Worm (Caenorhabditis elegans) whole organism, young adult: Measurements from ENCODE around the gene C49C3.21.

Experiments
- B0261.1 ChIP-seq: sonication (generic microtip); optimal IDR thresholded peaks from 2 replicates; lab custom pipeline; 2016; ENCODE audit warnings: mild to moderate bottlenecking, missing genetic modification characterization, moderate library complexity, missing compliant biosample characterization
- C17E4.6 ChIP-seq: fragments of 200-800 bp; sonication (Bioruptor generic); IDR thresholded peaks from 2 replicates; pipeline ENCODE4 v1.3.6; 2022; ENCODE audit warnings: missing genetic modification reagents, missing genetic modification characterization, missing compliant biosample characterization
- F49E8.2 ChIP-seq: sonication (generic microtip); optimal IDR thresholded peaks from 3 replicates; lab custom pipeline; 2017; ENCODE audit warnings: missing genetic modification characterization, mild to moderate bottlenecking, missing compliant biosample characterization, antibody characterized with exemption, moderate library complexity; ENCODE audit not compliant: insufficient read depth
- T26A5.8 ChIP-seq: sonication (generic microtip); optimal IDR thresholded peaks from 2 replicates; lab custom pipeline; 2016; ENCODE audit warnings: missing genetic modification characterization, missing compliant biosample characterization
- Y67H2A.10 ChIP-seq: fragments of 200-800 bp; sonication (Bioruptor generic); conservative IDR thresholded peaks from 2 replicates; pipeline ENCODE4 v1.3.6; 2022; ENCODE audit warnings: missing genetic modification reagents, missing genetic modification characterization, missing compliant biosample characterization
- akir-1 ChIP-seq: fragments of 200-800 bp; sonication (Bioruptor generic); optimal IDR thresholded peaks from 2 replicates; lab custom pipeline; 2018; ENCODE audit warnings: mild to moderate bottlenecking, missing genetic modification characterization, moderate library complexity, missing compliant biosample characterization
- ama-1 ChIP-seq, 3 experiments: fragments of 150-350 bp in 1 of 3; sonication (generic microtip) in 2 of 3; optimal IDR thresholded peaks; 2 replicates each; lab custom pipeline; 2014 to 2018; ENCODE audit warnings: missing biosample characterization in 2 of 3, missing genetic modification characterization in 2 of 3, missing genetic modification reagents in 2 of 3
- ceh-27 ChIP-seq: fragments of 200-800 bp; sonication (Bioruptor generic); optimal IDR thresholded peaks from 2 replicates; lab custom pipeline; 2018; ENCODE audit warnings: mild to moderate bottlenecking, missing genetic modification characterization, moderate library complexity, missing compliant biosample characterization
- madf-10 ChIP-seq: sonication (generic microtip); optimal IDR thresholded peaks from 2 replicates; lab custom pipeline; 2016; ENCODE audit warnings: mild to moderate bottlenecking, missing genetic modification characterization, missing compliant biosample characterization
- pha-4 ChIP-seq: fragments of 150-350 bp; sonication (generic microtip); optimal IDR thresholded peaks from 2 replicates; lab custom pipeline; 2014; ENCODE audit warnings: missing biosample characterization, missing genetic modification reagents, missing genetic modification characterization
- sdz-38 ChIP-seq: sonication (generic microtip); optimal IDR thresholded peaks from 2 replicates; lab custom pipeline; 2016; ENCODE audit warnings: missing genotype, missing genetic modification characterization, missing compliant biosample characterization
- unc-62 ChIP-seq: fragments of 150-350 bp; optimal IDR thresholded peaks from 2 replicates; lab custom pipeline; 2014; ENCODE audit warnings: missing biosample characterization, missing genetic modification reagents, missing genetic modification characterization
- ztf-25 ChIP-seq: fragments of 200-800 bp; sonication (Bioruptor generic); IDR thresholded peaks from 2 replicates; pipeline ENCODE4 v1.3.6; 2022; ENCODE audit warnings: missing genetic modification reagents, missing genetic modification characterization, missing compliant biosample characterization

DNA sequence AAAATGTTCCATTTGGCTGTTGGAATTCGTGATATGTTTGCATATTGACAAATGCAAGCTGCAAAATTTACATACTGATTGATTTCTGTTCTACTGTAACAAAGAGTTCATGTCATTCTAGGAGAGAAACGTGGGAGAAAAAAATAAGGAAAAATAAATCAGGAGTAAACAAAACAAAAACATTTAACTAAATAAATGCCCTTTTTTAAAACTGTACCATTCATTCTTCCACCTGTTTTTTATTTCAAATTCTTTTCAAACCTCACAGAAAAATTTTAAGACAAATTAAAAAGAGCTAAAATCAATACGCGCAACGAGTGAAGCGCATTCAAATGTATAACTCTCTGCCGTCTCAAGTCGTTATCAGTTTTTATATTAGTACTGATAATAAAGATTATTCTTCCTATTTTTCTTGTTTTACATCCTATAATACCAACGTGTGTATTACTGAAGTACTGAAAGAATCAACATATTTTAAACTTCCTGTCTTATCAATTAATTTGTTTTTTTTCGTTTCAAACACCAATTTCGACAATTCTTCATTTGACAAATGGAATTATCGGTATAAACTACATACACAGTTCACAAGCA lies 3.8 kb upstream of the C49C3.21 start, which contains the start of gene C49C3.10:
- no peak for TF ChIP-seq ztf-25 (GFP tag; lab: Robert Waterston, UW)
- no peak for TF ChIP-seq ceh-27 (GFP tag; lab: Kevin White, UChicago)
- no peak for TF ChIP-seq Y67H2A.10 (GFP tag; lab: Robert Waterston, UW)
- no peak for TF ChIP-seq pha-4 (tag; lab: Kevin White, UChicago)
- no peak for TF ChIP-seq akir-1 (GFP tag; lab: Kevin White, UChicago)
- TF ChIP-seq T26A5.8 (tag; lab: Kevin White, UChicago), result no peak
- TF ChIP-seq madf-10 (tag; lab: Kevin White, UChicago), result no peak
- no peak for TF ChIP-seq unc-62 (GFP tag; lab: Kevin White, UChicago)
- TF ChIP-seq C17E4.6 (GFP tag; lab: Robert Waterston, UW), result no peak
- TF ChIP-seq ama-1 (optimal IDR thresholded peaks at IDR 0.05; lab: Kevin White, UChicago), result no peak
- no peak for TF ChIP-seq ama-1 (GFP tag; optimal IDR thresholded peaks at IDR 0.05; lab: Kevin White, UChicago)
- TF ChIP-seq sdz-38 (tag; lab: Kevin White, UChicago), result no peak
- TF ChIP-seq F49E8.2, result no peak
- TF ChIP-seq B0261.1, result no peak
